Fruit fly (Drosophila melanogaster) whole organism, embryonic: Measurements from ENCODE around the gene CG14507.

Experiments
- Blimp-1 ChIP-seq: fragments of 200-800 bp; sonication (Bioruptor generic); optimal IDR thresholded peaks from 3 replicates; lab custom pipeline; 2018; ENCODE audit warnings: missing biosample characterization, missing genetic modification characterization, mild to moderate bottlenecking, moderate library complexity, missing genetic modification reagents
- CG11504 ChIP-seq: fragments of 200-800 bp; sonication (Bioruptor generic); optimal IDR thresholded peaks from 3 replicates; lab custom pipeline; 2019; ENCODE audit warnings: missing biosample characterization, mild to moderate bottlenecking, missing genetic modification characterization, moderate library complexity
- CG12391 ChIP-seq: fragments of 200-800 bp; sonication (Bioruptor generic); optimal IDR thresholded peaks from 3 replicates; lab custom pipeline; 2018; ENCODE audit warnings: missing biosample characterization, mild to moderate bottlenecking, missing genetic modification characterization, moderate library complexity
- CG1602 ChIP-seq: fragments of 200-800 bp; sonication (Bioruptor generic); optimal IDR thresholded peaks from 3 replicates; lab custom pipeline; 2016; ENCODE audit warnings: missing biosample characterization, missing genetic modification characterization
- CG18262 ChIP-seq: fragments of 200-800 bp; optimal IDR thresholded peaks from 3 replicates; lab custom pipeline; 2019; ENCODE audit warnings: missing biosample characterization, mild to moderate bottlenecking, missing genetic modification characterization, moderate library complexity
- CG18764 ChIP-seq: fragments of 200-800 bp; sonication (Bioruptor generic); optimal IDR thresholded peaks from 3 replicates; lab custom pipeline; 2016; ENCODE audit warnings: missing biosample characterization, missing genetic modification characterization
- CG31388 ChIP-seq: fragments of 200-800 bp; sonication (Bioruptor generic); optimal IDR thresholded peaks from 2 replicates; lab custom pipeline; 2016; ENCODE audit warnings: missing biosample characterization, missing genetic modification characterization
- CG4360 ChIP-seq: fragments of 200-800 bp; sonication (Bioruptor generic); IDR thresholded peaks from 2 replicates; pipeline ENCODE4 v1.3.6; 2022; ENCODE audit warnings: missing biosample characterization, missing genetic modification characterization
- CG6813 ChIP-seq: fragments of 200-800 bp; sonication (Bioruptor generic); optimal IDR thresholded peaks from 2 replicates; lab custom pipeline; 2017; ENCODE audit warnings: missing biosample characterization, missing genetic modification characterization, mild to moderate bottlenecking, moderate library complexity, missing genetic modification reagents
- Drgx ChIP-seq: fragments of 200-800 bp; sonication (Bioruptor generic); IDR thresholded peaks from 2 replicates; pipeline ENCODE4 v1.3.6; 2022; ENCODE audit warnings: missing biosample characterization, missing genetic modification characterization
- Hr3 ChIP-seq: fragments of 200-800 bp; sonication (Bioruptor generic); optimal IDR thresholded peaks from 3 replicates; lab custom pipeline; 2016; ENCODE audit warnings: missing biosample characterization, missing genetic modification characterization
- MTF-1 ChIP-seq: fragments of 200-800 bp; sonication (Bioruptor generic); optimal IDR thresholded peaks from 2 replicates; lab custom pipeline; 2018; ENCODE audit warnings: missing biosample characterization, mild to moderate bottlenecking, missing genetic modification characterization, borderline replicate concordance
- Trl ChIP-seq, 3 experiments: fragments of >200 bp in 2 of 3; fragments of 200-800 bp in 1 of 3; sonication (Bioruptor generic) in 1 of 3; optimal IDR thresholded peaks; 2 replicates in 1 of 3; 3 replicates in 2 of 3; lab custom pipeline; 2016 to 2017; ENCODE audit warnings: missing biosample characterization in 1 of 3, missing genetic modification characterization in 1 of 3
- amos ChIP-seq: fragments of 200-800 bp; sonication (Bioruptor generic); IDR thresholded peaks from 2 replicates; pipeline ENCODE4 v1.3.6; 2022; ENCODE audit warnings: missing biosample characterization, missing genetic modification characterization; ENCODE audit not compliant: partially characterized antibody
- bsh ChIP-seq, 2 experiments: fragments of 200-800 bp; sonication (Bioruptor generic); optimal IDR thresholded peaks; 2 replicates each; lab custom pipeline; 2017 to 2018; ENCODE audit warnings: mild to moderate bottlenecking in 2 of 2, missing biosample characterization in 2 of 2, missing genetic modification characterization in 2 of 2, moderate library complexity in 1 of 2
- chm ChIP-seq: fragments of 200-800 bp; sonication (Bioruptor generic); IDR thresholded peaks from 2 replicates; pipeline ENCODE4 v1.3.6; 2022; ENCODE audit warnings: missing biosample characterization, missing genetic modification characterization
- corto ChIP-seq: fragments of 200-800 bp; sonication (Bioruptor generic); optimal IDR thresholded peaks from 2 replicates; lab custom pipeline; 2016; ENCODE audit warnings: missing biosample characterization, mild to moderate bottlenecking, missing genetic modification characterization, moderate library complexity
- ftz-f1 ChIP-seq: fragments of 200-800 bp; sonication (Bioruptor generic); optimal IDR thresholded peaks from 2 replicates; lab custom pipeline; 2016; ENCODE audit warnings: missing biosample characterization, missing genetic modification characterization
- her ChIP-seq: fragments of 200-800 bp; sonication (Bioruptor generic); optimal IDR thresholded peaks from 2 replicates; lab custom pipeline; 2016; ENCODE audit warnings: missing biosample characterization, missing genetic modification characterization
- jing ChIP-seq: fragments of 200-800 bp; sonication (Bioruptor generic); optimal IDR thresholded peaks from 2 replicates; lab custom pipeline; 2018; ENCODE audit warnings: missing biosample characterization, mild to moderate bottlenecking, missing genetic modification characterization
- kni ChIP-seq: fragments of 200-800 bp; sonication (Bioruptor generic); optimal IDR thresholded peaks from 3 replicates; lab custom pipeline; 2017; ENCODE audit warnings: mild to moderate bottlenecking, missing biosample characterization, missing genetic modification reagents, missing genetic modification characterization
- lbe ChIP-seq: fragments of 200-800 bp; sonication (Bioruptor generic); optimal IDR thresholded peaks from 2 replicates; lab custom pipeline; 2016; ENCODE audit warnings: missing biosample characterization, mild to moderate bottlenecking, missing genetic modification characterization
- lola ChIP-seq, 3 experiments: fragments of >200 bp in 2 of 3; fragments of 200-800 bp in 1 of 3; sonication (Bioruptor generic) in 1 of 3; optimal IDR thresholded peaks; 2 replicates each; lab custom pipeline; 2017 to 2019; ENCODE audit warnings: missing biosample characterization in 3 of 3, missing genetic modification characterization in 3 of 3, mild to moderate bottlenecking in 1 of 3, moderate library complexity in 1 of 3
- lov ChIP-seq, 2 experiments: fragments of 200-800 bp in 1 of 2; fragments of >200 bp in 1 of 2; sonication (Bioruptor generic) in 1 of 2; IDR thresholded peaks in 1 of 2; optimal IDR thresholded peaks in 1 of 2; 2 replicates in 1 of 2; 3 replicates in 1 of 2; pipeline versions ENCODE4 v1.3.6 to Lab custom; 2017 to 2022; ENCODE audit warnings: missing biosample characterization in 1 of 2, missing genetic modification characterization in 1 of 2
- nom ChIP-seq: fragments of 200-800 bp; sonication (Bioruptor generic); optimal IDR thresholded peaks from 2 replicates; lab custom pipeline; 2017; ENCODE audit warnings: missing biosample characterization, missing genetic modification characterization, mild to moderate bottlenecking, moderate library complexity, missing genetic modification reagents
- odd ChIP-seq: fragments of 200-800 bp; sonication (Bioruptor generic); optimal IDR thresholded peaks from 2 replicates; lab custom pipeline; 2017; ENCODE audit warnings: missing biosample characterization, mild to moderate bottlenecking, missing genetic modification characterization
- pros ChIP-seq: fragments of 200-800 bp; sonication (Bioruptor generic); optimal IDR thresholded peaks from 3 replicates; lab custom pipeline; 2019; ENCODE audit warnings: missing biosample characterization, mild to moderate bottlenecking, missing genetic modification characterization, moderate library complexity
- sens ChIP-seq: fragments of 200-800 bp; sonication (Bioruptor generic); peaks from one replicate; lab custom pipeline; 2016; ENCODE audit warnings: missing biosample characterization, missing genetic modification characterization
- sob ChIP-seq: fragments of 200-800 bp; sonication (Bioruptor generic); IDR thresholded peaks from 2 replicates; pipeline ENCODE4 v1.3.6; 2022; ENCODE audit warnings: missing biosample characterization, missing genetic modification characterization
- ssp ChIP-seq: fragments of 200-800 bp; sonication (Bioruptor generic); IDR thresholded peaks from 2 replicates; pipeline ENCODE4 v1.3.6; 2022; ENCODE audit warnings: missing biosample characterization, missing genetic modification characterization
- trem ChIP-seq: fragments of 200-800 bp; optimal IDR thresholded peaks from 3 replicates; lab custom pipeline; 2019; ENCODE audit warnings: missing biosample characterization, mild to moderate bottlenecking, missing genetic modification characterization, moderate library complexity
- vvl ChIP-seq: fragments of 200-800 bp; sonication (Bioruptor generic); IDR thresholded peaks from 2 replicates; pipeline ENCODE4 v1.3.6; 2022; ENCODE audit warnings: missing biosample characterization, missing genetic modification characterization
- z ChIP-seq: fragments of 200-800 bp; sonication (Bioruptor generic); IDR thresholded peaks from 3 replicates; pipeline ENCODE4 v1.3.6; 2022; ENCODE audit warnings: missing biosample characterization, missing genetic modification characterization

The CG14507 gene

dm6 chr3R:29255166-29255962 lies 27.8 kb upstream of the CG14507 start, which contains the start of gene stg (continued):
- TF ChIP-seq MTF-1 (GFP tag; lab: Kevin White, UChicago) (peak; percentile 49), z (GFP tag; lab: Robert Waterston, UW) (no peak), CG6813 (GFP tag; lab: Kevin White, UChicago) (no peak), vvl (0 out of 2 replicates have a peak, but pooled peaks have one; percentile 25), sob (GFP tag; lab: Robert Waterston, UW) (0 out of 2 replicates have a peak, but pooled peaks have one; percentile 7), ftz-f1 (GFP tag; lab: Kevin White, UChicago) (peak; percentile 1), kni (peak; percentile 26), CG11504 (tag; lab: Kevin White, UChicago) (peak; percentile 9), her (peak; percentile 37), odd (GFP tag; lab: Kevin White, UChicago) (peak; percentile 33), ssp (GFP tag; lab: Robert Waterston, UW) (no peak), CG18262 (tag; lab: Kevin White, UChicago) (peak; percentile 10)

dm6 chr3R:29254383-29254782 lies 26.9 kb upstream of the CG14507 start:
- peak in 1 of 2 experiments; percentile 9 for TF ChIP-seq bsh (GFP tag; optimal IDR thresholded peaks at IDR 0.05; lab: Kevin White, UChicago)
- TF ChIP-seq Drgx (GFP tag; lab: Robert Waterston, UW), result peak; percentile 24; the same call in 1 of the 2 replicates
- TF ChIP-seq nom (GFP tag; lab: Kevin White, UChicago), result peak; percentile 98
- no peak for TF ChIP-seq CG1602 (GFP tag; lab: Kevin White, UChicago)
- TF ChIP-seq Hr3 (GFP tag; lab: Kevin White, UChicago), result no peak
- no peak for TF ChIP-seq CG31388 (GFP tag; lab: Kevin White, UChicago)
- no peak for TF ChIP-seq lola (GFP tag; optimal IDR thresholded peaks at IDR 0.05; lab: Kevin White, UChicago)
- TF ChIP-seq CG18764 (GFP tag; lab: Kevin White, UChicago), result no peak
- peak; percentile 72 for TF ChIP-seq Blimp-1 (GFP tag; lab: Kevin White, UChicago)
- no peak for TF ChIP-seq trem (tag; lab: Kevin White, UChicago)
- TF ChIP-seq lbe, result peak; percentile 71
- TF ChIP-seq corto (GFP tag; lab: Kevin White, UChicago), result peak; percentile 10

- peak; percentile 32; the same call in 1 of the 2 replicates for TF ChIP-seq chm (GFP tag; lab: Robert Waterston, UW)
- TF ChIP-seq lov (optimal IDR thresholded peaks at IDR 0.05; lab: Kevin White, UChicago), result no peak
- TF ChIP-seq lov (GFP tag; IDR thresholded peaks at IDR 0.05; lab: Robert Waterston, UW), result 0 out of 3 replicates have a peak, but pooled peaks have one; percentile 19
- 0 out of 2 replicates have a peak, but pooled peaks have one; percentile 18 for TF ChIP-seq amos (GFP tag; lab: Robert Waterston, UW)
- peak in 1 of 2 experiments; percentile 55 for TF ChIP-seq Trl (optimal IDR thresholded peaks at IDR 0.05; lab: Kevin White, UChicago)
- no peak for TF ChIP-seq Trl (GFP tag; optimal IDR thresholded peaks at IDR 0.05; lab: Kevin White, UChicago)
- peak; percentile 57 for TF ChIP-seq pros (GFP tag; lab: Kevin White, UChicago)
- no peak for TF ChIP-seq CG12391 (tag; lab: Kevin White, UChicago)
- TF ChIP-seq jing (GFP tag; lab: Kevin White, UChicago), result no peak
- peak; percentile 71 for TF ChIP-seq CG4360 (GFP tag; lab: Robert Waterston, UW)
- TF ChIP-seq sens (GFP tag; lab: Kevin White, UChicago), result peak; percentile 16
Observed at dm6 chr3R:29253874-29254273, 26.3 kb upstream of the CG14507 start.
